Worm (Caenorhabditis elegans): ENCODE results near the gene dnj-10.
A peak's percentile ranks its signal among the peaks of the same experiment; 100 is the strongest.

Gene dnj-10

DNA sequence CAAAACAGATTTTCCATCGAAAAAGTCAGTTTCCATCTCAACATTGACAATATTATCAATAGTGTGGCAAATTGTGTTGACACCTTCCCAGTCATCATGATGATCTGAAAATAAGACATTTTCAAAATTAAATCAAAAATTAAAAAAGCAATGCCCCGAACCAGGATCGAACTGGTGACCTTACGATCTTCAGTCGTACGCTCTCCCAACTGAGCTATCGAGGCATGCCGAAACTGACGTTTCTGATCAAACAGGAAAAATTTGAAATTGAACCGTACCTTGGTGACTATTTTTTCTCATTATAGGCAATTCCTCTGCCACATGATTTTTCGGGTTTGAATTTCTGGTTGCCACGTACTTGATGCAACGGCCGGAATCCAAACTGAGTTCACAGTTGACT, 22.5 kb downstream of the dnj-10 start (continued):
- no peak for TF ChIP-seq F10B5.3 (tag; optimal IDR thresholded peaks at IDR 0.05)
- TF ChIP-seq egl-43 (GFP tag; IDR thresholded peaks at IDR 0.05) = no peak
- TF ChIP-seq ceh-82 (tag; optimal IDR thresholded peaks at IDR 0.05) = no peak
- TF ChIP-seq ztf-11 (tag; optimal IDR thresholded peaks at IDR 0.05) = no peak
- TF ChIP-seq nhr-11 (tag; optimal IDR thresholded peaks at IDR 0.05) = no peak
- no peak for TF ChIP-seq zag-1 (tag; optimal IDR thresholded peaks at IDR 0.05)
- no peak for TF ChIP-seq F49E8.2 (tag; optimal IDR thresholded peaks at IDR 0.05; ENCODE audit: borderline replicate concordance)
- TF ChIP-seq zfp-2 (tag; optimal IDR thresholded peaks at IDR 0.05) = no peak
- TF ChIP-seq arid-1 (GFP tag; conservative IDR thresholded peaks at IDR 0.05) = peak; percentile 42; the same call in 1 of the 2 replicates
- TF ChIP-seq lin-13 (GFP tag; optimal IDR thresholded peaks at IDR 0.05) = no peak
- TF ChIP-seq egl-27 (tag; optimal IDR thresholded peaks at IDR 0.05) = no peak
- TF ChIP-seq nhr-25 (tag; optimal IDR thresholded peaks at IDR 0.05; ENCODE audit: borderline replicate concordance, insufficient read depth) = no peak
- no peak for TF ChIP-seq set-16 (GFP tag; IDR thresholded peaks at IDR 0.05)
- TF ChIP-seq duxl-1 (tag; optimal IDR thresholded peaks at IDR 0.05; ENCODE audit: poor library complexity) = no peak
- no peak for TF ChIP-seq mxl-2 (GFP tag; conservative IDR thresholded peaks at IDR 0.05)
- TF ChIP-seq ztf-7 (tag; optimal IDR thresholded peaks at IDR 0.05) = no peak
- no peak for TF ChIP-seq Y75B8A.6 (GFP tag; IDR thresholded peaks at IDR 0.05)
- no peak for TF ChIP-seq ZK337.2 (GFP tag; IDR thresholded peaks at IDR 0.05)
- 0 out of 2 replicates have a peak, but pooled peaks have one; percentile 51 for TF ChIP-seq vab-7 (GFP tag; IDR thresholded peaks at IDR 0.05)
- no peak for TF ChIP-seq ceh-20 (GFP tag; IDR thresholded peaks at IDR 0.05)
- no peak for TF ChIP-seq aly-2 (tag; optimal IDR thresholded peaks at IDR 0.05)
- no peak for TF ChIP-seq sdz-12 (GFP tag; optimal IDR thresholded peaks at IDR 0.05)
- TF ChIP-seq nhr-77 (tag; optimal IDR thresholded peaks at IDR 0.05) = no peak
- TF ChIP-seq attf-4 (tag; optimal IDR thresholded peaks at IDR 0.05) = no peak
- TF ChIP-seq nhr-6 (tag; optimal IDR thresholded peaks at IDR 0.05) = no peak
- TF ChIP-seq ceh-44 (GFP tag; IDR thresholded peaks at IDR 0.05) = no peak
- no peak for TF ChIP-seq unc-62 (GFP tag; optimal IDR thresholded peaks at IDR 0.05 in 1 of 2)
- TF ChIP-seq unc-62 (tag; optimal IDR thresholded peaks at IDR 0.05) = no peak

DNA sequence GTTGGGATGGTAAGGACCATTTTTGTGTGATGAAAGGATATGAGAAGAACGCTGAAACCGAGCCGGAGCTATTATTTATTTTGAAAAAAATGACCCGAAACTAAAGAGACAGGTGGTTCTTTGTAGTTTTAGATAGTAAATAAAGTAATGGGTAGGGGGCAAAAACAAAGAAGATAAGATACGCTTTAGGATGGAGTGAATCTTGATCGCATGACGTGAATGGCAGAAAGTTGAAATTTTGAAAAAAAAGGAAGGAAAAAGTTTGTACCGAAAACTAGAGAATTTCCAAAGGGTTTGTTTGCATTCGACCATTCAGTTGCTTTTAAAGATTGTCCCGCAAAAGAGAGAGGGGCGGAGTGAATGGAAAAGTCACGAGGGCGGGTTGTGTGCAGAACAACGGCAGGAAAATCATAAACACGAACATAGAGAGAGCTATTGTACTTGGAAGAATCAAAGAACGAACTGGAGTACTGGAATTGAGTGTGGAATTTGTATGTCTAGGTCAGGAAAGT, 23.0 kb downstream of the dnj-10 start, which contains the start of gene F22B7.9:
TSS of gene F22B7.9 (minus strand) at position 51 of the 512 bp plus-strand sequence.
- TF ChIP-seq mxl-3 (GFP tag; optimal IDR thresholded peaks at IDR 0.05) = no peak
- TF ChIP-seq php-3 (GFP tag; IDR thresholded peaks at IDR 0.05) = no peak
- TF ChIP-seq daf-16 (GFP tag; optimal IDR thresholded peaks at IDR 0.05) = no peak
- peak; percentile 67 for TF ChIP-seq daf-16 (tag; optimal IDR thresholded peaks at IDR 0.05)
- TF ChIP-seq spr-1 (tag; optimal IDR thresholded peaks at IDR 0.05) = peak; percentile 2
- TF ChIP-seq ceh-82 (tag; optimal IDR thresholded peaks at IDR 0.05) = no peak
- TF ChIP-seq dve-1 (tag; optimal IDR thresholded peaks at IDR 0.05; ENCODE audit: insufficient read depth) = peak; percentile 70
- peak; percentile 83 for TF ChIP-seq aha-1 (tag)
- TF ChIP-seq mdl-1 (tag; optimal IDR thresholded peaks at IDR 0.05) = peak in 1 of 2 experiments; percentile 39
- peak; percentile 65 for TF ChIP-seq hlh-30 (tag; optimal IDR thresholded peaks at IDR 0.05; ENCODE audit: insufficient read depth)
- peak; percentile 53 for TF ChIP-seq hlh-11 (tag; optimal IDR thresholded peaks at IDR 0.05)
- TF ChIP-seq dmd-6 (GFP tag; IDR thresholded peaks at IDR 0.05) = peak; percentile 27; the same call in 1 of the 2 replicates
- no peak for TF ChIP-seq skn-1 (tag; optimal IDR thresholded peaks at IDR 0.05)
- TF ChIP-seq pha-4 (GFP tag; IDR thresholded peaks at IDR 0.05) = no peak
- peak; percentile 39 for TF ChIP-seq pha-4 (tag; optimal IDR thresholded peaks at IDR 0.05)
- peak; percentile 6 for TF ChIP-seq nhr-48 (tag; optimal IDR thresholded peaks at IDR 0.05)
- TF ChIP-seq nhr-28 (tag; optimal IDR thresholded peaks at IDR 0.05) = peak; percentile 38

Measured in whole organism, L4 larva.